Fruit fly (Drosophila melanogaster) whole organism: Measurements from ENCODE around the gene AMPKalpha.

Experiments
- CG8478 ChIP-seq: fragments of >200 bp; optimal IDR thresholded peaks from 2 replicates; lab custom pipeline; 2018; ENCODE audit warnings: inconsistent platforms
- Dll ChIP-seq: fragments of >200 bp; optimal IDR thresholded peaks from 2 replicates; lab custom pipeline; 2017
- EcR ChIP-seq, 2 experiments: fragments of >200 bp; optimal IDR thresholded peaks; 2 replicates each; lab custom pipeline; 2017; ENCODE audit warnings: missing biosample characterization in 2 of 2, missing genetic modification characterization in 2 of 2, missing genetic modification reagents in 2 of 2
- pan ChIP-seq: fragments of >200 bp; optimal IDR thresholded peaks from 2 replicates; lab custom pipeline; 2017
- psq ChIP-seq: fragments of >200 bp; optimal IDR thresholded peaks from 2 replicates; lab custom pipeline; 2017
- usp ChIP-seq: fragments of >200 bp; optimal IDR thresholded peaks from 2 replicates; lab custom pipeline; 2017; ENCODE audit warnings: missing biosample characterization, missing genetic modification characterization, mixed read lengths

AMPKalpha gene

DNA sequence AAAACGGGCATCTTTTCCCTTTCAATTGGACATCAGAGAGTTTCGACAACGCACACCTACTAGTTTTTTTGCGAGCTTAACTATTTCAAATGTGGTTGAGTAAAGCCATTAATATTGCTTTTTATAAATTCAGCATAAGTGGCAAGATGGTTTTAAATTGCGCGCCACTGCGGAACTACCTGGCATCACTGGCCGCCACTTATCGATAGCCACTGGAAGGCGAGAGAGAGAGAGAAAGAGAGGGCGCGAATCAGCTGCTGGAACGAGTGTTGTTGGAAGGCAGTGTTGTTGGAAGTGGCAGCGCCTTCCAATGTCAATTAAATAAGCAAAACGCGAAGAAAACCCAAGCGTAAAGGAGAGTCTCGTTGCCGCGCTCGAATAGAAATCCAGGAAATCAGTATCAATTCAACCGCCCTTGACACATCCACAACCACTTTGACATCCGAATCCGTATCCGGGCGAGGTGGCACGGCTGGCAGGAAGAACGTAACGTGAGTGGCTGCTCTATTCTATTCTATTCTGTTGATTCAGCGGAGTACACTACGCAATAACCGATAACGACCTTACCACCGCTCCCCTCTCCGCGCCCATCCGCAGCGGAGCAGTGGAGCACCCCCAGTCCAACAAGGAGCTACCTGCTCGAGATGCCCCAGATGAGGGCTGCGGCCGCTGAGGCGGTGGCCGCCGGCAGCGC, at the start of gene AMPKalpha:
Gene AMPKalpha, plus strand, starts transcription at position 272 of the 694 bp plus-strand sequence.
- TF ChIP-seq EcR (GFP tag; optimal IDR thresholded peaks at IDR 0.05; lab: Kevin White, UChicago) (no peak), pan (lab: Kevin White, UChicago) (no peak), usp (GFP tag; lab: Kevin White, UChicago) (no peak), CG8478 (lab: Kevin White, UChicago) (no peak), Dll (lab: Kevin White, UChicago) (no peak), psq (lab: Kevin White, UChicago) (no peak)

DNA sequence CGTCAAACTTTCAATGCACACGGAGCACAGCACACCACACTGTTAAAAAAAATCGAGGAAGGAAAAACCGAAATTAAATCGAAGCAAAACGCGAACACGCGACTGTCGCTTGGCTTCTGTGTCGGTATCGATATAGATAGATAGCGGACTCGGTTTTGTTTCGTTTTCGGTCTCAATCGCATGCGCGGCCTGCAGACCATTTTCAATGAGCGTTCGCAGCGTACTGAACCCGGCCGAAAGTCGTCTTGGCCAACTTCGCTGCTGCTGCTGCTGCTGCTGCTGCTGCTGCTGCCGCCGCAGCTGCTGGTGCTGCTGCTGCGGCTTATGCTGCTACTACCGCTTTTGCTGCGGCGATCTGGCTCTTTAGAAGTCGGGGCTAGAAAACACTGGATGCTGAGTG, 37.3 kb upstream of the AMPKalpha start:
- TF ChIP-seq pan (lab: Kevin White, UChicago) (no peak), Dll (lab: Kevin White, UChicago) (no peak), CG8478 (lab: Kevin White, UChicago) (no peak), psq (lab: Kevin White, UChicago) (no peak), EcR (GFP tag; optimal IDR thresholded peaks at IDR 0.05; lab: Kevin White, UChicago) (no peak), usp (GFP tag; lab: Kevin White, UChicago) (no peak)

DNA sequence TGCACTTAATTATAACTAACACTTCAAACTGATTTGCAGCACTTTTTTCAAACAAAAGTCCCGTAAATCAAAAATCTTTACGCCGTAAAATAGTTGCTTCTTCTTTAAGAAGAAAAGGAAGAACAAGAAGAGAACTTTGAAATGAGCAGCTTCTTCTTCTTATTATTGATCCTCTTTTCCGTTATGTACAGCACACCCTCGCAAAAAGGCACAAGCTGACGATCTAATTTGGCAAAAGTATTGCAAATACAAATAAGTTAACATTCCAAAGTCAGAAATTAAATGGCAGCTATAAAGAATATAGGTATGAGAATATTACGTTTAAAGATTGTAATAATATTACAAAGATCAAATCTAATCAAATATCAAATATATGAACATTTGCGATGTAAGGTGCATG, 33.8 kb upstream of the AMPKalpha start, which contains the start of gene CG11409:
Gene CG11409, minus strand, starts transcription at position 60 of the 400 bp plus-strand sequence.
- TF ChIP-seq Dll (lab: Kevin White, UChicago) (no peak), EcR (GFP tag; optimal IDR thresholded peaks at IDR 0.05; lab: Kevin White, UChicago) (no peak), psq (lab: Kevin White, UChicago) (no peak), usp (GFP tag; lab: Kevin White, UChicago) (no peak), pan (lab: Kevin White, UChicago) (no peak), CG8478 (lab: Kevin White, UChicago) (no peak)

DNA sequence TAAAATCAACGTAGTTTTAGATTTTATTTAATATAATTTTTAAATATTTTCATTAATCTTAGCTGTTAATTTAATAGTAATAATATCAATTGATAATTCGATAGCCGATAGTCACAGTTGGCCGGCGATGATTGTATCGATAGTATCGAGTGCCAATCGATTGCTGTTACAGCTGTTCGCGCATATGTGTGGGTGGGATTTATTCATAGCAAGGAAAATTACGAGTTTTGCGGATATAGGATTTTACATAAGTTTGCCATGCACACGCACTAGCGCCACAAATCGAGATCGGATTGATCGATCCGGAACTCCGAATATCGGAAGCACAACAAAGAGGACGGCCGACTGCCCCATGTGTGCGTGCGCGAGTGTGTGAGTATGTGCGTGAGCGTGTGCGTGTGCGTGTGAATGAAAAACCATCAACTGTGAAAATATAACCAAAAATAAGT, 33.4 kb upstream of the AMPKalpha start, which contains the start of gene Naa30A:
Gene Naa30A, plus strand, starts transcription at position 163 of the 449 bp plus-strand sequence.
- TF ChIP-seq psq (lab: Kevin White, UChicago) (no peak), CG8478 (lab: Kevin White, UChicago) (no peak), Dll (lab: Kevin White, UChicago) (no peak), usp (GFP tag; lab: Kevin White, UChicago) (no peak), EcR (GFP tag; optimal IDR thresholded peaks at IDR 0.05; lab: Kevin White, UChicago) (no peak), pan (lab: Kevin White, UChicago) (no peak)

DNA sequence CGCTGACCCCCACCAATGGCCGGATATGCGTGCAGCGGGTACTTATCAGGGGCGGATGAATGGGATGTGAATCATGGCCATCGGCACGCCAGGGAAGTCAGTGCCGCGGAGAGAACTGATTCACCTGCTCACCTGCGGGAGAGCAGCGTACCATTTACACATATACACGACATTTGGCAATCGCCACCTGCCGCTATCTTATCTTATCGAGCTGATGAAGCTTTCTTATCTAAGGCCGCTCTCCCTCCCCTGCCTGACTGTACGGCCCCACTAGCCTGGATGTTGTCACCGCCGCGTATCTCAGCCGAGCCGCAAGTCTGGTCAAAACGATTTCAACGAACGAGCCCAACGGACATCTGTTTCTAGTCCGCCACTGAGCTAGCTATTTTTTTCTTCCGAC, 29.1 kb upstream of the AMPKalpha start, which contains the start of gene Tsp2A:
Gene Tsp2A, plus strand, starts transcription at position 298 of the 400 bp plus-strand sequence.
- TF ChIP-seq psq (lab: Kevin White, UChicago) (no peak), CG8478 (lab: Kevin White, UChicago) (no peak), Dll (lab: Kevin White, UChicago) (no peak), EcR (GFP tag; optimal IDR thresholded peaks at IDR 0.05; lab: Kevin White, UChicago) (no peak), usp (GFP tag; lab: Kevin White, UChicago) (no peak), pan (lab: Kevin White, UChicago) (no peak)

DNA sequence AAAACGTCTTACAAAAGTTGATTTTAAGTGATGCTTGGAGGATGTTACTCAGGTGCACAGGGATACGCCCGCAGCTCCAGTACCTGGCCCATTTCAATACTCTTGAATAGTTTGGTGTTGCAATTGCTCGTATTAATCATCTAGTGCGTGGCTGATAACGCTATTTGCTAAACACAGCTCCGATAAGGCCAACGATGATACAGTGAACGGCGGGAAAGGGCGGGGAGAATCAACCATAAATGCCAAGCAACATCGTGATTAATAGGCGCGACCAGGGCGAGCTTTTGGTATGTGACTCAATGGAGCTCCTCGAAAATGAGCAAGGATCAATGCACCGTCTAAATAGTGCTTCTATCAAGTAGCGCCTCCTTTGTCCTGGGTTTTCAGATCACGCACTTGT, 28.5 kb upstream of the AMPKalpha start:
- TF ChIP-seq Dll (lab: Kevin White, UChicago) (no peak), usp (GFP tag; lab: Kevin White, UChicago) (no peak), psq (lab: Kevin White, UChicago) (no peak), pan (lab: Kevin White, UChicago) (no peak)

DNA sequence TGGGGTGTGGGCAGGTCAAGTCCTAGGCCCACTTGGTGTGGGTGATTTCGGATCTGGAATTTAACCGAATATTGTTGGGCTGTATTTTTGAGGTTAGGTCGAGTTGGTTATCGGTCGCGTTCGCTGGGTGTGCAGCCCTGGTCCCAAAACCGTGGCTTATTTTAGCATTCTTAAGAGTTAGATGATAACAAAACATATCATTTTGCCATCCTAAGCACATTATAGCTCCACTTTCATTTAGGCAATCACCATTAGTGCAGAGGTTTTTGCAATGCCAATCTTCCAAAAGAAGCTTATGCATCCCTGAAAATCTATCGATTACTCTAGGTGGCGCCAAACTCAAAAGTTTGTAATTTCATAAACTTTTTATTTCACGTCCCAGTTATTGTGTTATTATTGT, 26.1 kb upstream of the AMPKalpha start, which contains the start of gene MTPAP:
Gene MTPAP, minus strand, starts transcription at position 103 of the 400 bp plus-strand sequence.
- no peak for TF ChIP-seq pan (lab: Kevin White, UChicago)
- TF ChIP-seq CG8478 (lab: Kevin White, UChicago): no peak
- TF ChIP-seq psq (lab: Kevin White, UChicago): no peak
- no peak for TF ChIP-seq EcR (GFP tag; optimal IDR thresholded peaks at IDR 0.05; lab: Kevin White, UChicago)
- no peak for TF ChIP-seq Dll (lab: Kevin White, UChicago)
- TF ChIP-seq usp (GFP tag; lab: Kevin White, UChicago): no peak

DNA sequence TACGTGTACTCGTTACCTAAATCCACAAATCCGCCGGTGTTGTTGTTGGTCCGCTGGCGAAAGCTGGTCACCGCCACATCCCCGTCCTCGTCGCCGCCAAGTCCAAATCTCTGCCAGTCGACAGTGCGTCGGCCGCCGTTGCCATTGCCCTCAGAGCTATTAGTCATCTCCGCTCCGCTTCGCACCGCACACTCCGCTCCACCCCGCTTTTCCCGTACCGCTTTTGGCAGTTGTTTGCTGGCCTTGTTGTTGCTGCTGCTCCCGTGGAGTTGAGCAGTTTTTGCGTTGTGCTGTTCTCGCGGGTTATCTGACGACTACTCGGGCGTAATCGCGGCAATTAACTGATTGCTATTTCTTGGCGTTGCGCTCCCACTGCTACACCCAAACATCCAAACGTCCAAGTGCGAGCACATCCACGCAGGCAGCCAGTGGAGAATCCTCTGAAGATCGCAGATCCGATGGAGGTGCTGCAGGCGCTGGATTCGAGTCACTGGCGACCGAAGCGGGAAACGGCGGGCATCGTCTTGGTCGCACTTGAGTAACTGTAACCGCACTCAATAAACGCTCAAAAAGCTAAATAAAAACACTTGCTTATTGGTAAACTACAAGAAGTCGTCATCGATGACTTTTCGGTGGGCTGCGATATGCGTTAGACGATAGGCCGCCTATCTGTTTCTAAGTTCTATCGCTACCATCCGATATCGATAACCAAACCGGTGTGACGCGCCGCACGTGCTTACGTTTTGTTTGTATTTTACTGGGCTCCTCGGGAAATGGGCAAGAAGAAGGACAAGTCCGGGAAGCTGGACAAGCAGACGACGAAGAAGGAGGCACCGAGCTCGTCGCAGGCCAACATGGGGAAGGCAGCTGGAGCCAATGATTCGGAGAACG, 21.8 kb upstream of the AMPKalpha start, which contains the start of the genes CG12773 and CG11417:
Gene CG12773, minus strand, starts transcription at position 660 of the 891 bp plus-strand sequence.
Gene CG11417, plus strand, starts transcription at position 693 of the 891 bp plus-strand sequence.
- TF ChIP-seq EcR (GFP tag; optimal IDR thresholded peaks at IDR 0.05; lab: Kevin White, UChicago) (no peak), Dll (lab: Kevin White, UChicago) (no peak), psq (lab: Kevin White, UChicago) (no peak), pan (lab: Kevin White, UChicago) (no peak), usp (GFP tag; lab: Kevin White, UChicago) (no peak), CG8478 (lab: Kevin White, UChicago) (no peak)

DNA sequence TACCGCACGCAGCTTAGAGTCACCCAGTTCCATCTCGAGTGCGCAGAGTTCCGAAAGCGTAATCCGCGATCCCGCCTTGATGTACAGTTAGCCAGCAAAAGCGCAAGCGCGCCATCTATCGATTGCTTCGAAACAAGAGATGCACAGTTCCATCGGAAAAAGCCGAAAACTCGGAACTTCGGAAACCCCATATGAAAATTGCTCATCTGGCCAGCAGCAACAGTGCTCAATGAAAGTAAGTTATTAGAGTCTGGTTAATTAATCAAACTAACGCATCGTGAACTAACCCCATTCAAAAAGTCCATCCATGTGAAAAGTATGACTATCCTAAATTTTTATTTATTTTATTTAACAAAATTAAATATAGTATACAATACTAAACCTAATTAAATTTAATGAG, 17.8 kb upstream of the AMPKalpha start, which contains the start of gene png:
Gene png, minus strand, starts transcription at position 101 of the 400 bp plus-strand sequence.
- TF ChIP-seq CG8478 (lab: Kevin White, UChicago) (no peak), psq (lab: Kevin White, UChicago) (no peak), EcR (GFP tag; optimal IDR thresholded peaks at IDR 0.05; lab: Kevin White, UChicago) (no peak), usp (GFP tag; lab: Kevin White, UChicago) (no peak), Dll (lab: Kevin White, UChicago) (no peak)

DNA sequence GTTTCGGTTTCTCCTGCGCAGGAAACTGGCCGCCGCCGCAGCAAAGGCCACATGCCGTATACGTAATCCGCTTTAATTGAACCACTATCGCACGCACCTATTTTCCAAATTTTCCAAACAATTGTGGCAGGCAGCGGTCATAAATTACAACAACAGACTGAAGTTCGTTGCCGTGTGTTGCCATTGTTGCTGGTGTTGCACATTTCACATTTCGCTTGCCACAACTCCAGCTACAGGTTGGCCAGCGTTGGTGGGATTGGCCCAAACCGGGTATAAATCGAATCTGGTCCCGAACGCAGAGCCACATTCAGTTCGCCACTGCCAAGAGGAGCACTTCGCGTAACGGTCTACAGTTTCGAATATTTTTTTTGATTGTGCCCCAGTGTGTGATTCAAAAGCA, 6.4 kb upstream of the AMPKalpha start, which contains the start of gene CG14770:
Gene CG14770, plus strand, starts transcription at position 301 of the 400 bp plus-strand sequence.
- TF ChIP-seq psq (lab: Kevin White, UChicago): no peak
- TF ChIP-seq CG8478 (lab: Kevin White, UChicago): no peak
- TF ChIP-seq usp (GFP tag; lab: Kevin White, UChicago): no peak
- no peak for TF ChIP-seq EcR (GFP tag; optimal IDR thresholded peaks at IDR 0.05; lab: Kevin White, UChicago)
- TF ChIP-seq pan (lab: Kevin White, UChicago): no peak
- TF ChIP-seq Dll (lab: Kevin White, UChicago): no peak
